Fruit fly (Drosophila melanogaster): ENCODE measurements around the gene Hsc70-4.

Gene Hsc70-4

dm6 chr3R:15218824-15219576, 23.5 kb upstream of the Hsc70-4 start, which contains the start of the genes SIDL and CG12241 (continued):
- peak; percentile 17 for TF ChIP-seq cato (GFP tag; optimal IDR thresholded peaks at IDR 0.05; ENCODE audit: borderline replicate concordance)
- TF ChIP-seq CG10274 (GFP tag; optimal IDR thresholded peaks at IDR 0.05) = peak; percentile 41
- peak; percentile 94 for TF ChIP-seq Ada2b (GFP tag; IDR thresholded peaks at IDR 0.05)
- TF ChIP-seq H15 (GFP tag; IDR thresholded peaks at IDR 0.05) = peak; percentile 91
- TF ChIP-seq vnd (GFP tag; IDR thresholded peaks at IDR 0.05; ENCODE audit: partially characterized antibody) = no peak
- TF ChIP-seq Opbp (GFP tag; IDR thresholded peaks at IDR 0.05; ENCODE audit: partially characterized antibody) = peak; percentile 34; the same call in 1 of the 3 replicates
- TF ChIP-seq HLH4C (GFP tag; IDR thresholded peaks at IDR 0.05; ENCODE audit: partially characterized antibody) = no peak; the same call in 2 of the 3 replicates
- no peak for TF ChIP-seq tap (tag; optimal IDR thresholded peaks at IDR 0.05)
- TF ChIP-seq CG7357 (GFP tag; IDR thresholded peaks at IDR 0.05) = peak; percentile 89
- peak; percentile 85 for TF ChIP-seq CG6175 (GFP tag; IDR thresholded peaks at IDR 0.05)
- TF ChIP-seq kay (GFP tag; optimal IDR thresholded peaks at IDR 0.05) = peak; percentile 69
- TF ChIP-seq gcm2 (GFP tag; optimal IDR thresholded peaks at IDR 0.05) = no peak
- peak; percentile 59 for TF ChIP-seq HLH54F (GFP tag; optimal IDR thresholded peaks at IDR 0.05)
- TF ChIP-seq CG11456 (GFP tag; IDR thresholded peaks at IDR 0.05) = peak; percentile 93
- TF ChIP-seq nerfin-2 (GFP tag; IDR thresholded peaks at IDR 0.05; ENCODE audit: partially characterized antibody) = no peak
- TF ChIP-seq CG12744 (GFP tag; optimal IDR thresholded peaks at IDR 0.05) = peak; percentile 11
- peak; percentile 69 for TF ChIP-seq pum (GFP tag; optimal IDR thresholded peaks at IDR 0.05)
- no peak for TF ChIP-seq inv (GFP tag; IDR thresholded peaks at IDR 0.05; ENCODE audit: partially characterized antibody)
- TF ChIP-seq Abd-B (GFP tag; optimal IDR thresholded peaks at IDR 0.05) = peak; percentile 94
- TF ChIP-seq CG2678 (tag; optimal IDR thresholded peaks at IDR 0.05) = peak; percentile 92
- TF ChIP-seq CG12769 (tag; optimal IDR thresholded peaks at IDR 0.05) = no peak
- TF ChIP-seq sqz (GFP tag; optimal IDR thresholded peaks at IDR 0.05) = no peak
- TF ChIP-seq CG17612 (GFP tag; IDR thresholded peaks at IDR 0.05) = peak; percentile 87
- TF ChIP-seq CG17912 (GFP tag; optimal IDR thresholded peaks at IDR 0.05) = no peak
- TF ChIP-seq Eip74EF (GFP tag; optimal IDR thresholded peaks at IDR 0.05) = no peak
- TF ChIP-seq CG18011 (GFP tag; optimal IDR thresholded peaks at IDR 0.05) = peak; percentile 50
- TF ChIP-seq Bteb2 (GFP tag; optimal IDR thresholded peaks at IDR 0.05) = peak; percentile 63
- no peak for TF ChIP-seq CG4282 (GFP tag; optimal IDR thresholded peaks at IDR 0.05)
- peak; percentile 92 for TF ChIP-seq CG7372 (GFP tag; IDR thresholded peaks at IDR 0.05)
- TF ChIP-seq CG8290 (GFP tag; optimal IDR thresholded peaks at IDR 0.05) = no peak
- no peak for TF ChIP-seq CG8290 (tag; optimal IDR thresholded peaks at IDR 0.05)
- peak; percentile 23; the same call in 1 of the 2 replicates for TF ChIP-seq Adf1 (GFP tag; IDR thresholded peaks at IDR 0.05)
- TF ChIP-seq eve (GFP tag; optimal IDR thresholded peaks at IDR 0.05) = no peak
- TF ChIP-seq PHDP (tag; optimal IDR thresholded peaks at IDR 0.05) = peak; percentile 50
- peak; percentile 21; the same call in 1 of the 3 replicates for TF ChIP-seq CG34224 (GFP tag; IDR thresholded peaks at IDR 0.05; ENCODE audit: partially characterized antibody)
- no peak for TF ChIP-seq sd (tag; optimal IDR thresholded peaks at IDR 0.05)
- TF ChIP-seq Chrac-16 (GFP tag; optimal IDR thresholded peaks at IDR 0.05) = peak; percentile 63
- TF ChIP-seq Gsc (GFP tag; IDR thresholded peaks at IDR 0.05) = peak; percentile 78
- peak; percentile 81 for TF ChIP-seq CG1647 (GFP tag; optimal IDR thresholded peaks at IDR 0.05)
- peak; percentile 78 for TF ChIP-seq CG7556 (GFP tag; optimal IDR thresholded peaks at IDR 0.05)
- TF ChIP-seq CG11723 (GFP tag; optimal IDR thresholded peaks at IDR 0.05) = no peak
- peak; percentile 18 for TF ChIP-seq CG15601 (tag; optimal IDR thresholded peaks at IDR 0.05)
- peak; percentile 90 for TF ChIP-seq scrt (GFP tag; optimal IDR thresholded peaks at IDR 0.05)
- peak; percentile 32 for TF ChIP-seq B-H2 (GFP tag; optimal IDR thresholded peaks at IDR 0.05)
- TF ChIP-seq CG15011 (GFP tag; optimal IDR thresholded peaks at IDR 0.05) = no peak
- peak; percentile 62 for TF ChIP-seq CG9437 (GFP tag; optimal IDR thresholded peaks at IDR 0.05)
- TF ChIP-seq CG12071 (GFP tag; optimal IDR thresholded peaks at IDR 0.05) = no peak
- peak; percentile 86 for TF ChIP-seq CG4404 (GFP tag; IDR thresholded peaks at IDR 0.05)
- peak; percentile 79 for TF ChIP-seq jumu (GFP tag; optimal IDR thresholded peaks at IDR 0.05)
